Fruit fly (Drosophila melanogaster): ENCODE measurements around the gene CG3842.

CG3842 gene

DNA sequence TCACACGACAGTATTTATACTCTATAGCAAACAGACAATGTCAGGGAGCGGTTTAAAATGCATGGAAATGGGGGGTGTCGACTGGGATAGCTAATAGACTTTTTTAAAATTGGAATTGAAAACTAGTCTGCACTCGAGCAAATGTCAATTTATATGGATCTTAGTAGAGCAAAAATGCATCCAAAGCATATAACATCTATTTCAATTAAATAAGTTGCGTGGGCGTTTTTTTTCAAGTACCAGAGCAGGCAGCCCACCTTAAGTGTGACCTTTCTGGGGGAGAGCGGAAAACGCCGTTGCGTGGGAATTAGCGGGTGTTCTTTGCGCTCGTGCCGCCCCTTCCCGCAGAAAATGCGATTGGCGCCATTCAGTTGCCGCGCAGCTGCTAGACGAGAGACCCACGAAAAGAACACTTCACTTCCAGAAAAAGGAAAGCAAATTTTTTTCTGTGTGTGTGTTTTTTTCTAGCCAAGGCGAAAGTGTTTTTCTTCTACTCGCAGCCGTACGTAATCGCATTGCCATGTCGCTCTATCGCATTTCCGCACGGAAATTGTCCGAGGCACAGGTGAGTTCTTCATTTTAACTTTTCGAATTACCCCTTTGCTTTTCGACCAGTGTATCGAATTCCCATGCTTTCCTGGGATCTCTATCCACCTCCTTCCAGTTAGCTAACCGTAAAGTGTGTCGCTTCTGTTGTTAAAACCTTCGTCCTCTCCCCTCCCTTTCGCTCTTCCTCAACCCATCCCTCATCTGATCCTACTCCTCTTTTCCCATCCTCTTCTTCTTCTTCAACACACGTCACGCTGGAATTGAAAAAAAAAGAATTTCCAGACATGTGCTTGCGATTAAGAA is 14.6 kb downstream of the CG3842 start (continued):
- TF ChIP-seq exex (tag; optimal IDR thresholded peaks at IDR 0.05) (no peak), CG10979 (tag; optimal IDR thresholded peaks at IDR 0.05) (no peak), CG3847 (GFP tag; IDR thresholded peaks at IDR 0.05) (peak; percentile 84), zf30C (GFP tag; optimal IDR thresholded peaks at IDR 0.05) (peak; percentile 93), CG5180 (GFP tag; optimal IDR thresholded peaks at IDR 0.05) (no peak), ash1 (GFP tag; optimal IDR thresholded peaks at IDR 0.05) (peak; percentile 15), dmrt11E (tag; optimal IDR thresholded peaks at IDR 0.05) (no peak), HmgD (GFP tag; optimal IDR thresholded peaks at IDR 0.05) (no peak), CG12391 (tag; optimal IDR thresholded peaks at IDR 0.05) (no peak), CTCF (GFP tag; optimal IDR thresholded peaks at IDR 0.05) (peak; percentile 55), grn (GFP tag; optimal IDR thresholded peaks at IDR 0.05) (no peak), CG10274 (GFP tag; optimal IDR thresholded peaks at IDR 0.05) (no peak), Dad (GFP tag; optimal IDR thresholded peaks at IDR 0.05) (no peak), bcd (GFP tag; optimal IDR thresholded peaks at IDR 0.05) (no peak), CG1024 (GFP tag; IDR thresholded peaks at IDR 0.05) (no peak), CG10147 (GFP tag; optimal IDR thresholded peaks at IDR 0.05) (no peak), knrl (GFP tag; IDR thresholded peaks at IDR 0.05; ENCODE audit: partially characterized antibody) (peak; percentile 34; the same call in 1 of the 3 replicates), CG3065 (GFP tag; optimal IDR thresholded peaks at IDR 0.05) (peak; percentile 34), dimm (GFP tag; IDR thresholded peaks at IDR 0.05) (no peak), CG17802 (tag; optimal IDR thresholded peaks at IDR 0.05) (no peak), CG15479 (GFP tag; optimal IDR thresholded peaks at IDR 0.05) (peak; percentile 20), NFAT (GFP tag; IDR thresholded peaks at IDR 0.05) (0 out of 2 replicates have a peak, but pooled peaks have one; percentile 9), so (GFP tag; IDR thresholded peaks at IDR 0.05) (0 out of 3 replicates have a peak, but pooled peaks have one; percentile 11), trh (GFP tag; optimal IDR thresholded peaks at IDR 0.05) (no peak), Dip3 (GFP tag; optimal IDR thresholded peaks at IDR 0.05) (no peak), CG2120 (GFP tag; optimal IDR thresholded peaks at IDR 0.05) (peak; percentile 5), CG17829 (tag; optimal IDR thresholded peaks at IDR 0.05) (peak; percentile 1), Bgb (GFP tag; IDR thresholded peaks at IDR 0.05; ENCODE audit: partially characterized antibody) (peak; percentile 43; the same call in 1 of the 2 replicates), Spps (tag; optimal IDR thresholded peaks at IDR 0.05) (no peak), H2.0 (GFP tag; IDR thresholded peaks at IDR 0.05) (no peak), onecut (GFP tag; IDR thresholded peaks at IDR 0.05) (0 out of 2 replicates have a peak, but pooled peaks have one; percentile 24), CG12659 (GFP tag; optimal IDR thresholded peaks at IDR 0.05) (peak; percentile 56), Camta (GFP tag; optimal IDR thresholded peaks at IDR 0.05) (no peak), Fer3 (tag; optimal IDR thresholded peaks at IDR 0.05) (no peak), CG9876 (GFP tag; optimal IDR thresholded peaks at IDR 0.05) (no peak), tap (tag; optimal IDR thresholded peaks at IDR 0.05) (no peak), CG8290 (GFP tag; optimal IDR thresholded peaks at IDR 0.05) (no peak), CG8290 (tag; optimal IDR thresholded peaks at IDR 0.05) (peak in 1 of 2 experiments; percentile 71), CG6175 (GFP tag; IDR thresholded peaks at IDR 0.05) (0 out of 3 replicates have a peak, but pooled peaks have one; percentile 21), CG18599 (GFP tag; optimal IDR thresholded peaks at IDR 0.05) (peak; percentile 56), oc (tag; optimal IDR thresholded peaks at IDR 0.05) (peak; percentile 2), tx (GFP tag; optimal IDR thresholded peaks at IDR 0.05) (peak; percentile 10), CG5245 (GFP tag; optimal IDR thresholded peaks at IDR 0.05) (no peak), mirr (GFP tag; optimal IDR thresholded peaks at IDR 0.05) (peak; percentile 6), CG11723 (GFP tag; optimal IDR thresholded peaks at IDR 0.05) (peak; percentile 2), luna (GFP tag; optimal IDR thresholded peaks at IDR 0.05) (no peak), chif (GFP tag; optimal IDR thresholded peaks at IDR 0.05) (no peak), Meics (GFP tag; optimal IDR thresholded peaks at IDR 0.05) (peak; percentile 44), Atf-2 (GFP tag; optimal IDR thresholded peaks at IDR 0.05) (no peak), ftz-f1 (GFP tag; optimal IDR thresholded peaks at IDR 0.05) (no peak)

All from whole organism, embryonic.